Fruit fly (Drosophila melanogaster): ENCODE results near the gene CG12420.

The CG12420 gene

DNA sequence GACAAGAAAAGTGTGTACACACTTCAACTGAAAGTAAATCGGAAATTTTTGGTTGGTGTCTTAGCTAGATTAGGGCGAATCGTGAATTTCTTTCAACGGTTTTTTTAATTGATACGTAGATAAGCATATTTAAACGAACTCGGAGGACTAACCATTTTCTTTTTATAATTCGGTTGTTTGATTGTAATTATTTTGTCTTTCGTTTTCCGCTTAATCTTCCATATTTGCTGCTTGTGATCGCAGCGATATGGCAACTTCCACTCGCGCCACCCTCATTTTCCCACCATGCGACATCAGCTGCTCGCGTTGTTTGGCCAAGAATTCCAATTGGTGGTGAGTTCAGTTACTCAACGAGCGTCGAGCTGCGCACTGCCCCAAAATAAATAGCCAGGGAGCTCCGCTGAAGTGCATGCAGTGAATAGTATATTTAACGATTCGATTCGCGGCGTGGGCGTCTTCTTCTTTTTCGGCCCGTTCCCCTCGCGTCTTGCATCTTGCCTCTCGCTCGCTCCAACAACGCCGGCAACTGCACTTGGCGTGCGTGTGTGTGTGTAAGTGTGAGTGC is 41.6 kb downstream of the CG12420 start, which contains the start of gene Nuak:
TSS of gene Nuak (plus strand) at position 335 of the 565 bp plus-strand sequence.
- TF ChIP-seq CG13204 (GFP tag; optimal IDR thresholded peaks at IDR 0.05) = peak; percentile 69
- TF ChIP-seq CG10348 (GFP tag; IDR thresholded peaks at IDR 0.05) = no peak
- TF ChIP-seq rn (GFP tag; IDR thresholded peaks at IDR 0.05) = no peak
- TF ChIP-seq CG14655 (GFP tag; optimal IDR thresholded peaks at IDR 0.05) = peak; percentile 65
- TF ChIP-seq Pif1A (GFP tag; optimal IDR thresholded peaks at IDR 0.05) = peak; percentile 85
- peak; percentile 60 for TF ChIP-seq CG9948 (tag; optimal IDR thresholded peaks at IDR 0.05)
- TF ChIP-seq CG32121 (GFP tag; IDR thresholded peaks at IDR 0.05) = no peak
- TF ChIP-seq Pif1B (GFP tag; optimal IDR thresholded peaks at IDR 0.05) = peak; percentile 83
- peak; percentile 86 for TF ChIP-seq CG15710 (tag; optimal IDR thresholded peaks at IDR 0.05)
- peak; percentile 74 for TF ChIP-seq CG17806 (tag; optimal IDR thresholded peaks at IDR 0.05)
- no peak for TF ChIP-seq fd96Ca (GFP tag; IDR thresholded peaks at IDR 0.05)
- TF ChIP-seq CG4496 (GFP tag; IDR thresholded peaks at IDR 0.05) = no peak
- no peak for TF ChIP-seq CG12605 (GFP tag; IDR thresholded peaks at IDR 0.05)
- peak; percentile 59 for TF ChIP-seq CG34367 (tag; optimal IDR thresholded peaks at IDR 0.05)
- no peak for TF ChIP-seq gl (tag; optimal IDR thresholded peaks at IDR 0.05)
- peak; percentile 73 for TF ChIP-seq Snoo (tag; optimal IDR thresholded peaks at IDR 0.05)
- TF ChIP-seq EcR (GFP tag; optimal IDR thresholded peaks at IDR 0.05) = peak; percentile 30
- TF ChIP-seq Ets98B (GFP tag; IDR thresholded peaks at IDR 0.05) = no peak
- peak; percentile 71 for TF ChIP-seq CG8159 (tag; optimal IDR thresholded peaks at IDR 0.05)
- peak; percentile 69 for TF ChIP-seq CG8301 (tag; optimal IDR thresholded peaks at IDR 0.05)
- TF ChIP-seq D1 (tag; optimal IDR thresholded peaks at IDR 0.05) = peak; percentile 5

DNA sequence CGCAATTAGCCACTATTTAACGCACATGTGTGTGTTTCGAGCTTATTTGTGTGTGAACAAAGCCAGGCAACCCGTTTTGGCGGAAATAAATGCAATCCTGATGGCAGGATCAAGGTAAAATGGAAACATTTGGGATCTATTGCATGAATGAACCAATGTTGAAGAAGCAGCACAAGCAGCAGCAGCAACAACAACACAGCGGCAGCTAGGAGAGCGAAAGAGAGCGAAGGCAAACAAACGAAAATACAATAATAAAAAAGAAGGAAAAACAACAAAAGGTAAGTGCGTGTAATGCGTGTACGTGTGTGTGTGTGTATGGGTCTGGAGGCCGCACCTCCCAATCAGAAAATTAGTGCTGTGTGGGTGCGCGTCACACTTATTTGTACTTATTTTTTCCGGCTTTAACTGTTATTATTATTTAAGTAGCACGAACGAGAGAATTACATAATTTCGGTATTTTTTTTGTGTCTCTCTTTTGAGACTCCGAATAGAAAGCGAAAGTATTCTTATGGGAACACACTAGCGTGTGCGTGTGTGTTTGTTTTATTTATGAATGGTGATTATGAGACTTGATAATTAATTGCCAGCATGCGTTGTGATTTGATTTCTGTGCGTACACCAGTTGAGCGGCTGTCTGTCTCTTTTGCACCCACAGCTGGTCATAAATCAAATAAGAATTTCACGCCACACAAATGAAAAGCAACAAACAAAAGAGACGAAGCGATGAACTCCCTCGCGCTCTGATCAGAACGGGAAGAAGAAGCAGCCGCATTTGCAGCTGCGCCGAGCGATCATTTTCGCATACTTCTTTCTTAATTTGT is 42.3 kb downstream of the CG12420 start:
- no peak for TF ChIP-seq gl (tag; optimal IDR thresholded peaks at IDR 0.05)
- TF ChIP-seq Ets98B (GFP tag; IDR thresholded peaks at IDR 0.05) = no peak
- no peak for TF ChIP-seq rn (GFP tag; IDR thresholded peaks at IDR 0.05)
- TF ChIP-seq EcR (GFP tag; optimal IDR thresholded peaks at IDR 0.05) = peak; percentile 49

DNA sequence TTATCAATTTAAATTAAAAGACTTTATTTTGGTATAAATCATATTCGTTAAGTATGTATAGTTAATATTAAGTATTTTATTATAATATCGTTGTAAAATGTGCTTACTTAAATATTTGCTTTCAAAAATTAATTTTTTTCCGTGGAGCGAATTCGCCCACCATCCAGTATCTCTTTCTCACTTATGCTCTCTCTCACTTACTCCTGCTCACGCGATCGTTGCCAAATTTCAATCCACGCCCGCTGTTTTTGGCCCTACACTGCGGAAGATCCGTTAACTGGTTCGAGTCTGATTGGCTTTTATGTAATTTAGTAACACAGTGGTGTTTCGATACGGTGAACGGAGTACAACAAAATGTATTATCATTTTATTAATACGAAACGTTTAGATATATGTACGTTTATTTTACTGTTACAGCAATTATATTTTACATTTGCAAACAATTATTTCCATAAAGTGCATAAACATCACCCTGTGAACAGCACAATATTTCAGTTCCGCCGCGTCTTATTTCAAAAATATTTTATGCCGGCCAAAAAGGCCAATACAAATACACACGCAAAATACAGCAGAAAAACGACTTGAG is 43.1 kb downstream of the CG12420 start:
- no peak; the same call in 2 of the 3 replicates for TF ChIP-seq fd96Ca (GFP tag; IDR thresholded peaks at IDR 0.05)
- TF ChIP-seq CG34367 (tag; optimal IDR thresholded peaks at IDR 0.05) = no peak
- peak; percentile 55 for TF ChIP-seq Ets98B (GFP tag; IDR thresholded peaks at IDR 0.05)
- peak; percentile 13 for TF ChIP-seq CG8301 (tag; optimal IDR thresholded peaks at IDR 0.05)
- peak; percentile 80 for TF ChIP-seq Snoo (tag; optimal IDR thresholded peaks at IDR 0.05)
- TF ChIP-seq CG15710 (tag; optimal IDR thresholded peaks at IDR 0.05) = peak; percentile 1
- peak; percentile 46 for TF ChIP-seq CG4496 (GFP tag; IDR thresholded peaks at IDR 0.05)
- peak; percentile 77; the same call in 1 of the 2 replicates for TF ChIP-seq CG32121 (GFP tag; IDR thresholded peaks at IDR 0.05)
- peak; percentile 48 for TF ChIP-seq CG8159 (tag; optimal IDR thresholded peaks at IDR 0.05)
- no peak for TF ChIP-seq CG12605 (GFP tag; IDR thresholded peaks at IDR 0.05)
- TF ChIP-seq CG13204 (GFP tag; optimal IDR thresholded peaks at IDR 0.05) = no peak
- peak; percentile 51 for TF ChIP-seq CG14655 (GFP tag; optimal IDR thresholded peaks at IDR 0.05)
- peak; percentile 10 for TF ChIP-seq CG9948 (tag; optimal IDR thresholded peaks at IDR 0.05)
- peak; percentile 39 for TF ChIP-seq Pif1B (GFP tag; optimal IDR thresholded peaks at IDR 0.05)
- TF ChIP-seq CG17806 (tag; optimal IDR thresholded peaks at IDR 0.05) = peak; percentile 18
- peak; percentile 34 for TF ChIP-seq Pif1A (GFP tag; optimal IDR thresholded peaks at IDR 0.05)

DNA sequence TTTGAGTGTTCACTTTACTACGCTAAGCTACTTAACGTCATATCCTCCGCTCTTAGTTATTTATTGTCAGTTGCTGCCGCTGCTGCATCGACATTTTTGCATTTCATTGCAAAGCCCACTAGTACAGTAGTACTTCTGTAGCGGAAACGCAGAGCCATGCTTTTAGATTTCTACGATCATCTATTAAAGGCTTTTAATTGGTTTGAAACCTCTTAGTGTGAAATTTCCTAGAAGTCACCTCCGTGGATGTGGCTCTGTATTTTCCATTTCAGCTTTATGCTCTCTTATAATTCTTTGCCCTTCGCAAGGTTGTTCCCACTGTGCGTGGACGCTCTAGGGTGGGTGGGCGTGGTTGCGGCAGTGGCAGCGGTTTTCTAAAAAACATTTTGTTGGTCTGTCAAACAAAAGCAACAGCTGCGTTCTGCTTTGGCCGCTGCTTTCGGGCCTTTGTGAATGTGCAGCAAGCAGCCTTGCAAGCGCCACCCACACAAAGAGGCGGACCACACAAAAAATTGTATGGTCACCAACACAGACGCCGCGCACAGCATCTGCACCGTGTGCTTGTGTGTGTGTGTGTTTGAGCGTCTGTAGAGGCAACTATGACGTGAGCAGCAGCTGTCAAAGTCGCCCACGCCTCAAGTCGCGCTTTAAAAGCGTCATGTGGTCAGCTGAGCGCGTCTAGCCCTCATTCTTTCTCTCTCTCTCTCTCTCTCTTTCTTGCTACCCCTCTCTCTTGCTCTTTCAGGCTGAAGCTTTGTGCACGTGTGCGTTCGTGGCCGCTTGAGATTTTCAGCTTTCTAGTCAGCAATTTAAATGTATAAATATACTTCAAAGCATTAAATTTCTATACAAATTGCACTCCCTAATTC is 44.4 kb downstream of the CG12420 start:
- TF ChIP-seq fd96Ca (GFP tag; IDR thresholded peaks at IDR 0.05) (peak; percentile 66; the same call in 2 of the 3 replicates), CG34367 (tag; optimal IDR thresholded peaks at IDR 0.05) (no peak), EcR (GFP tag; optimal IDR thresholded peaks at IDR 0.05) (no peak), CG10348 (GFP tag; IDR thresholded peaks at IDR 0.05) (no peak), CG15710 (tag; optimal IDR thresholded peaks at IDR 0.05) (peak; percentile 3), CG4496 (GFP tag; IDR thresholded peaks at IDR 0.05) (0 out of 3 replicates have a peak, but pooled peaks have one; percentile 28), Ets98B (GFP tag; IDR thresholded peaks at IDR 0.05) (no peak), CG9948 (tag; optimal IDR thresholded peaks at IDR 0.05) (no peak), CG14655 (GFP tag; optimal IDR thresholded peaks at IDR 0.05) (peak; percentile 6), Pif1B (GFP tag; optimal IDR thresholded peaks at IDR 0.05) (no peak), CG8159 (tag; optimal IDR thresholded peaks at IDR 0.05) (no peak), CG13204 (GFP tag; optimal IDR thresholded peaks at IDR 0.05) (peak; percentile 51)
